Fruit fly (Drosophila melanogaster): Measurements from ENCODE around the gene Hsp27.
A peak's percentile ranks its signal among the peaks of the same experiment; 100 is the strongest.

Gene Hsp27

DNA sequence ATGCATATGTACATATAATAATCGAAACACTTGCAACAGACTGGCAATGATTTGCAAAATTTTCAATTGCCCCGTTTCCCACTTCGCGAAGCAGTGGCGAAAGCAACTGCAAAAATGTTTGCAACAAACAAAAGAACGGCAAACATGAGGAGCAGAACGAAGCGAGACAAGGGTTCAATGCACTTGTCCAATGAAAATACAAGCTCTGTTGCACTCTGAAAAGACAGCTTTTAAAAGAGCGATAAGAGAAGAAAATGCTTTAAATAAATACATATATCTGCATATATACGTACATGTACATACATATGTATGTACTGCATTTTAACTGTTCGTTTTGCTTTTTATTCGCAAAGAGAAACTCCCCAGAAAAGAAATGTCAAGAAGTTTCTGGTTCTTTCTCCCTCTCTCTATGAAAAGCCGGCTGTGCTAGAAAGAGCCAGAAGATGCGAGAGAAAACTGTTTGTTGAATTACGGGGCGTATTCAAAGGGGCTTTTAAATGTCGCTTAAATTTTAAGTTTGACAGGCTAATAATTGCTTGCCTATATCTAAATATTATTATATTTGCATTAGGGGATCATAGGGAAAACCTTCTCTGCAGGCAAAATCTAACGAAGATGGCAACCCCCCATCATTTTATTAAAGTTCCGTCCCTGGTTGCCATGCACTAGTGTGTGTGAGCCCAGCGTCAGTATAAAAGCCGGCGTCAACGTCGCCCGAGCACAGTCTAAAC is at the start of gene Hsp27 (continued):
- peak; percentile 98 for TF ChIP-seq CG11093 (GFP tag; IDR thresholded peaks at IDR 0.05)
- no peak for TF ChIP-seq tna (GFP tag; IDR thresholded peaks at IDR 0.05; ENCODE audit: partially characterized antibody)
- TF ChIP-seq peb (GFP tag; IDR thresholded peaks at IDR 0.05), result peak; percentile 98
- TF ChIP-seq sob (GFP tag; IDR thresholded peaks at IDR 0.05), result peak; percentile 98
- TF ChIP-seq CG4820 (GFP tag; optimal IDR thresholded peaks at IDR 0.05), result peak; percentile 98
- TF ChIP-seq gem (tag; optimal IDR thresholded peaks at IDR 0.05), result peak; percentile 99
- peak; percentile 92 for TF ChIP-seq CG10565 (GFP tag; optimal IDR thresholded peaks at IDR 0.05)
- peak; percentile 32 for TF ChIP-seq Dp (GFP tag; optimal IDR thresholded peaks at IDR 0.05)
- TF ChIP-seq Sin3A (optimal IDR thresholded peaks at IDR 0.05), result no peak
- TF ChIP-seq bbx (GFP tag; IDR thresholded peaks at IDR 0.05; ENCODE audit: partially characterized antibody), result peak; percentile 22; the same call in 1 of the 2 replicates
- peak; percentile 96 for TF ChIP-seq rib (GFP tag; IDR thresholded peaks at IDR 0.05)
- peak; percentile 96 for TF ChIP-seq CG31224 (GFP tag; IDR thresholded peaks at IDR 0.05)
- TF ChIP-seq HmgD (GFP tag; optimal IDR thresholded peaks at IDR 0.05), result peak; percentile 38
- peak; percentile 97 for TF ChIP-seq CG2120 (GFP tag; optimal IDR thresholded peaks at IDR 0.05)
- TF ChIP-seq CG6254 (GFP tag; optimal IDR thresholded peaks at IDR 0.05), result peak; percentile 97
- TF ChIP-seq CG8089 (GFP tag; optimal IDR thresholded peaks at IDR 0.05), result peak; percentile 83
- no peak for TF ChIP-seq Doc3 (GFP tag; IDR thresholded peaks at IDR 0.05; ENCODE audit: partially characterized antibody)
- TF ChIP-seq CG5245 (GFP tag; optimal IDR thresholded peaks at IDR 0.05), result peak; percentile 99
- TF ChIP-seq run (tag; optimal IDR thresholded peaks at IDR 0.05), result peak; percentile 95
- peak; percentile 99 for TF ChIP-seq nau (GFP tag; optimal IDR thresholded peaks at IDR 0.05)
- peak; percentile 98 for TF ChIP-seq Asciz (GFP tag; optimal IDR thresholded peaks at IDR 0.05)
- TF ChIP-seq CG10959 (GFP tag; IDR thresholded peaks at IDR 0.05), result peak; percentile 95
- TF ChIP-seq TFAM (GFP tag; optimal IDR thresholded peaks at IDR 0.05), result peak; percentile 92
- peak; percentile 92 for TF ChIP-seq gcm2 (GFP tag; optimal IDR thresholded peaks at IDR 0.05)
- peak; percentile 98 for TF ChIP-seq CG10654 (GFP tag; optimal IDR thresholded peaks at IDR 0.05)
- no peak for TF ChIP-seq sna (GFP tag; IDR thresholded peaks at IDR 0.05; ENCODE audit: partially characterized antibody)
- peak; percentile 98 for TF ChIP-seq Hr3 (GFP tag; optimal IDR thresholded peaks at IDR 0.05)
- TF ChIP-seq amos (GFP tag; IDR thresholded peaks at IDR 0.05; ENCODE audit: partially characterized antibody), result no peak; the same call in 1 of the 2 replicates
- peak; percentile 86 for TF ChIP-seq CG4360 (GFP tag; IDR thresholded peaks at IDR 0.05)
- TF ChIP-seq wdn (GFP tag; IDR thresholded peaks at IDR 0.05), result peak; percentile 96
- peak in 1 of 2 experiments; percentile 50 for TF ChIP-seq tll (GFP tag; optimal IDR thresholded peaks at IDR 0.05)
- peak; percentile 95 for TF ChIP-seq cas (GFP tag; IDR thresholded peaks at IDR 0.05)
- TF ChIP-seq onecut (GFP tag; IDR thresholded peaks at IDR 0.05), result peak; percentile 94
- TF ChIP-seq D19B (GFP tag; optimal IDR thresholded peaks at IDR 0.05), result peak; percentile 90
- TF ChIP-seq wek (GFP tag; optimal IDR thresholded peaks at IDR 0.05), result peak; percentile 80
- TF ChIP-seq CG6689 (GFP tag; IDR thresholded peaks at IDR 0.05), result peak; percentile 99
- TF ChIP-seq gro (GFP tag; optimal IDR thresholded peaks at IDR 0.05), result peak; percentile 96
- TF ChIP-seq ac (GFP tag; optimal IDR thresholded peaks at IDR 0.05), result peak; percentile 82
- peak; percentile 65 for TF ChIP-seq NC2α (GFP tag; optimal IDR thresholded peaks at IDR 0.05)
- peak; percentile 96 for TF ChIP-seq CG15011 (GFP tag; optimal IDR thresholded peaks at IDR 0.05)
- peak; percentile 97 for TF ChIP-seq kay (GFP tag; optimal IDR thresholded peaks at IDR 0.05)
